Fruit fly (Drosophila melanogaster) whole organism, prepupa: Measurements from ENCODE around the gene CG1737.

Experiments used
- CG10631 ChIP-seq: fragments of 200-800 bp; sonication (Bioruptor generic); optimal IDR thresholded peaks from 2 replicates; lab custom pipeline; 2016; ENCODE audit warnings: missing biosample characterization, missing genetic modification characterization
- CG10669 ChIP-seq: fragments of 200-800 bp; sonication (Bioruptor generic); optimal IDR thresholded peaks from 3 replicates; lab custom pipeline; 2018; ENCODE audit warnings: missing biosample characterization, mild to moderate bottlenecking, missing genetic modification characterization, moderate library complexity
- CG1621 ChIP-seq: fragments of 200-800 bp; sonication (Bioruptor generic); optimal IDR thresholded peaks from 3 replicates; lab custom pipeline; 2018; ENCODE audit warnings: missing biosample characterization, mild to moderate bottlenecking, missing genetic modification characterization
- CG3032 ChIP-seq: fragments of 200-800 bp; optimal IDR thresholded peaks from 2 replicates; lab custom pipeline; 2019; ENCODE audit warnings: missing biosample characterization, mild to moderate bottlenecking, missing genetic modification characterization, moderate library complexity
- CG31627 ChIP-seq: fragments of 200-800 bp; sonication (Bioruptor generic); optimal IDR thresholded peaks from 3 replicates; lab custom pipeline; 2016; ENCODE audit warnings: missing biosample characterization, missing genetic modification characterization
- CG32006 ChIP-seq: fragments of 200-800 bp; sonication (Bioruptor generic); optimal IDR thresholded peaks from 3 replicates; lab custom pipeline; 2017; ENCODE audit warnings: missing biosample characterization, mild to moderate bottlenecking, missing genetic modification characterization
- CG34406 ChIP-seq: fragments of 200-800 bp; sonication (Bioruptor generic); optimal IDR thresholded peaks from 3 replicates; lab custom pipeline; 2016; ENCODE audit warnings: missing biosample characterization, missing genetic modification characterization
- CG3919 ChIP-seq: fragments of 200-800 bp; sonication (Bioruptor generic); optimal IDR thresholded peaks from 3 replicates; lab custom pipeline; 2016; ENCODE audit warnings: missing biosample characterization, missing genetic modification characterization
- CG4318 ChIP-seq: fragments of 200-800 bp; sonication (Bioruptor generic); optimal IDR thresholded peaks from 3 replicates; lab custom pipeline; 2017; ENCODE audit warnings: missing biosample characterization, mild to moderate bottlenecking, missing genetic modification characterization
- CG6163 ChIP-seq: fragments of 200-800 bp; sonication (Bioruptor generic); IDR thresholded peaks from 3 replicates; pipeline ENCODE4 v1.3.6; 2022; ENCODE audit warnings: missing biosample characterization, missing genetic modification characterization
- CG6276 ChIP-seq: fragments of 200-800 bp; sonication (Bioruptor generic); optimal IDR thresholded peaks from 2 replicates; lab custom pipeline; 2017; ENCODE audit warnings: missing biosample characterization, mild to moderate bottlenecking, missing genetic modification characterization
- CG6808 ChIP-seq: fragments of 200-800 bp; sonication (Bioruptor generic); optimal IDR thresholded peaks from 3 replicates; lab custom pipeline; 2017; ENCODE audit warnings: missing biosample characterization, missing genetic modification characterization, mild to moderate bottlenecking, moderate library complexity, missing genetic modification reagents
- CG6854 ChIP-seq: fragments of 200-800 bp; sonication (Bioruptor generic); optimal IDR thresholded peaks from 2 replicates; lab custom pipeline; 2017; ENCODE audit warnings: missing biosample characterization, mild to moderate bottlenecking, missing genetic modification characterization
- CG8632 ChIP-seq: fragments of 200-800 bp; sonication (Bioruptor generic); optimal IDR thresholded peaks from 3 replicates; lab custom pipeline; 2016; ENCODE audit warnings: missing biosample characterization, missing genetic modification characterization
- Eip78C ChIP-seq: fragments of 200-800 bp; sonication (Bioruptor generic); peaks from one replicate; lab custom pipeline; 2016; ENCODE audit warnings: missing biosample characterization, missing genetic modification characterization
- Ets21C ChIP-seq: fragments of 200-800 bp; sonication (Bioruptor generic); optimal IDR thresholded peaks from 3 replicates; lab custom pipeline; 2016; ENCODE audit warnings: missing biosample characterization, missing genetic modification characterization
- Gug ChIP-seq: fragments of 200-800 bp; sonication (Bioruptor generic); IDR thresholded peaks from 2 replicates; pipeline ENCODE4 v1.3.6; 2022; ENCODE audit warnings: missing biosample characterization, missing genetic modification characterization
- Hr38 ChIP-seq: sonication (Bioruptor generic); optimal IDR thresholded peaks from 2 replicates; lab custom pipeline; 2016; ENCODE audit warnings: missing biosample characterization, missing genetic modification characterization
- Hr39 ChIP-seq: fragments of 200-800 bp; sonication (Bioruptor generic); optimal IDR thresholded peaks from 2 replicates; lab custom pipeline; 2016; ENCODE audit warnings: missing biosample characterization, missing genetic modification characterization
- Hr4 ChIP-seq: fragments of 200-800 bp; sonication (Bioruptor generic); optimal IDR thresholded peaks from 3 replicates; lab custom pipeline; 2016; ENCODE audit warnings: missing biosample characterization, missing genetic modification characterization
- Lpt ChIP-seq: fragments of 200-800 bp; sonication (Bioruptor generic); optimal IDR thresholded peaks from 3 replicates; lab custom pipeline; 2016; ENCODE audit warnings: missing biosample characterization, missing genetic modification characterization
- Met ChIP-seq: fragments of 200-800 bp; sonication (Bioruptor generic); optimal IDR thresholded peaks from 3 replicates; lab custom pipeline; 2016; ENCODE audit warnings: missing biosample characterization, missing genetic modification characterization
- Smox ChIP-seq: fragments of 200-800 bp; sonication (Bioruptor generic); optimal IDR thresholded peaks from 3 replicates; lab custom pipeline; 2016; ENCODE audit warnings: missing biosample characterization, missing genetic modification characterization
- Sox102F ChIP-seq: fragments of 200-800 bp; sonication (Bioruptor generic); optimal IDR thresholded peaks from 2 replicates; lab custom pipeline; 2016; ENCODE audit warnings: missing biosample characterization, mild to moderate bottlenecking, missing genetic modification characterization
- Sox14 ChIP-seq: fragments of 200-800 bp; sonication (Bioruptor generic); optimal IDR thresholded peaks from 3 replicates; lab custom pipeline; 2016; ENCODE audit warnings: missing biosample characterization, missing genetic modification characterization
- achi ChIP-seq: fragments of 200-800 bp; sonication (Bioruptor generic); optimal IDR thresholded peaks from 3 replicates; lab custom pipeline; 2016; ENCODE audit warnings: missing biosample characterization, missing genetic modification characterization
- acj6 ChIP-seq: fragments of 200-800 bp; sonication (Bioruptor generic); optimal IDR thresholded peaks from 3 replicates; lab custom pipeline; 2016; ENCODE audit warnings: missing biosample characterization, missing genetic modification characterization
- cyc ChIP-seq: fragments of 200-800 bp; sonication (Bioruptor generic); optimal IDR thresholded peaks from 3 replicates; lab custom pipeline; 2016; ENCODE audit warnings: missing biosample characterization, missing genetic modification characterization
- dac ChIP-seq: fragments of 200-800 bp; sonication (Bioruptor generic); optimal IDR thresholded peaks from 2 replicates; lab custom pipeline; 2017; ENCODE audit warnings: missing biosample characterization, mild to moderate bottlenecking, missing genetic modification characterization
- dsx ChIP-seq: fragments of 200-800 bp; optimal IDR thresholded peaks from 3 replicates; lab custom pipeline; 2019; ENCODE audit warnings: missing biosample characterization, mild to moderate bottlenecking, missing genetic modification characterization, moderate library complexity; ENCODE audit not compliant: poor library complexity, severe bottlenecking
- fd85E ChIP-seq: fragments of 200-800 bp; sonication (Bioruptor generic); optimal IDR thresholded peaks from 3 replicates; lab custom pipeline; 2016; ENCODE audit warnings: missing biosample characterization, missing genetic modification characterization
- fkh ChIP-seq: fragments of 200-800 bp; sonication (Bioruptor generic); optimal IDR thresholded peaks from 3 replicates; lab custom pipeline; 2017; ENCODE audit warnings: missing biosample characterization, mild to moderate bottlenecking, missing genetic modification characterization, moderate library complexity
- lz ChIP-seq: fragments of 200-800 bp; sonication (Bioruptor generic); optimal IDR thresholded peaks from 3 replicates; lab custom pipeline; 2016; ENCODE audit warnings: missing biosample characterization, missing genetic modification characterization
- pdm3 ChIP-seq: fragments of 200-800 bp; sonication (Bioruptor generic); optimal IDR thresholded peaks from 3 replicates; lab custom pipeline; 2016; ENCODE audit warnings: missing biosample characterization, missing genetic modification characterization
- salr ChIP-seq, 2 experiments: fragments of 200-800 bp; sonication (Bioruptor generic); optimal IDR thresholded peaks; 3 replicates each; lab custom pipeline; 2016 to 2018; ENCODE audit warnings: missing biosample characterization in 2 of 2, missing genetic modification characterization in 2 of 2, mild to moderate bottlenecking in 1 of 2
- spab ChIP-seq: fragments of 200-800 bp; sonication (Bioruptor generic); optimal IDR thresholded peaks from 2 replicates; lab custom pipeline; 2017; ENCODE audit warnings: missing biosample characterization, mild to moderate bottlenecking, missing genetic modification characterization, missing genetic modification reagents
- svp ChIP-seq: fragments of 200-800 bp; sonication (Bioruptor generic); peaks from one replicate; lab custom pipeline; 2016; ENCODE audit warnings: missing biosample characterization, missing genetic modification characterization
- topi ChIP-seq: fragments of 200-800 bp; sonication (Bioruptor generic); optimal IDR thresholded peaks from 3 replicates; lab custom pipeline; 2016; ENCODE audit warnings: missing biosample characterization, missing genetic modification characterization
- vri ChIP-seq: fragments of 200-800 bp; sonication (Bioruptor generic); optimal IDR thresholded peaks from 3 replicates; lab custom pipeline; 2016; ENCODE audit warnings: missing biosample characterization, mild to moderate bottlenecking, missing genetic modification characterization

Gene CG1737

dm6 chrX:11342168-11342567, 8.2 kb upstream of the CG1737 start:
- TF ChIP-seq CG6854 (no peak), acj6 (GFP tag; lab: Kevin White, UChicago) (no peak), CG32006 (peak; percentile 11), CG1621 (no peak), vri (GFP tag; lab: Kevin White, UChicago) (peak; percentile 69), Ets21C (GFP tag; lab: Kevin White, UChicago) (no peak), CG10669 (GFP tag; lab: Kevin White, UChicago) (no peak), CG6163 (GFP tag; lab: Robert Waterston, UW) (0 out of 3 replicates have a peak, but pooled peaks have one; percentile 27), Hr4 (no peak), Met (GFP tag; lab: Kevin White, UChicago) (no peak), lz (GFP tag; lab: Kevin White, UChicago) (no peak), Sox102F (no peak), svp (GFP tag; lab: Kevin White, UChicago) (peak; percentile 66), Eip78C (GFP tag; lab: Kevin White, UChicago) (peak; percentile 39)

DNA sequence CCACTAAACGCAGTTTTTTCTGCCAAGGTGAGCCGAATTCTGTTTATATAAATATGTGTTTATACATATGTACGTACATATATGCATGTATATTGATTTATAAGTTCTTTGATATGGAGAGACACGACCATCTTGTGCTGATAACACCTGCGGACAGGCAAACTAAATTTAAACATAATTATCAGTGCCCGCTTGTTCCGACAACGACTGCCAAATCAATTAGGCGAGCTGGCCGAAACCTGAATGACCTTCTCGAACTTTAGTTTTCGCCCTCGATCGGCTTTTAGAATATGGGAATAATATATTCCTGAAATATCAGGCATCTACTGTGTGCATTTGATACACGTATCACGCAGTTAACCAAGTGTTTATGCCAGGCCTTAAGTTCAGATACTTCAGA, 7.6 kb upstream of the CG1737 start:
- TF ChIP-seq vri (GFP tag; lab: Kevin White, UChicago) (no peak), CG8632 (GFP tag; lab: Kevin White, UChicago) (no peak), Hr4 (no peak), Hr39 (no peak), Met (GFP tag; lab: Kevin White, UChicago) (no peak), CG10631 (GFP tag; lab: Kevin White, UChicago) (no peak), fd85E (GFP tag; lab: Kevin White, UChicago) (no peak), Gug (GFP tag; lab: Robert Waterston, UW) (no peak), spab (GFP tag; lab: Kevin White, UChicago) (no peak), CG32006 (no peak), CG4318 (GFP tag; lab: Kevin White, UChicago) (no peak), Hr38 (GFP tag; lab: Kevin White, UChicago) (no peak), topi (no peak), cyc (GFP tag; lab: Kevin White, UChicago) (no peak), salr (GFP tag; optimal IDR thresholded peaks at IDR 0.05; lab: Kevin White, UChicago) (no peak), CG31627 (GFP tag; lab: Kevin White, UChicago) (no peak)

DNA sequence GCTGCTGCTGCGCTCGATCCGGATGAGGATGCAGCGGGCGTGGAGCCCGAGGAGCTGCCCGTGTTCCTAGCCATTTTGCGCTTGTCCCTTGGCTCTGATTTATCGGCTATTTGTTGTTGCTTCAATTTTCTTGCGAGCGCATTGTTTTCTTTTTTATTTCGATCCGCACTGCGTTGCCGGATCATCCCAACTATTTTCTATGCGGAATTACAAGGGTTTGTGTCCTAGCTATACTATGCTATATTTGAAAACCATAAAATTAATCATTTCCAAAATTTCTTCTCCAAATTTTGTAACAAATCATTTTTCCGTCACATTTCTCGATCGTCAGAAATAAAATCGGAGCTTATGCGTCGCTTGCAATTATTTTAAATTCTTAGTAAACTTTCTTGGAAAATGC, 2.6 kb upstream of the CG1737 start, which contains the start of the genes GCS1 and CG11756:
Gene GCS1 (minus strand): TSS at position 193 of the 400 bp plus-strand sequence.
Gene CG11756 (plus strand): TSS at position 312 of the 400 bp plus-strand sequence.
- peak; percentile 42 for TF ChIP-seq Sox14 (GFP tag; lab: Kevin White, UChicago)
- TF ChIP-seq CG3032 (tag; lab: Kevin White, UChicago), result peak; percentile 1
- no peak for TF ChIP-seq Ets21C (GFP tag; lab: Kevin White, UChicago)
- TF ChIP-seq Eip78C (GFP tag; lab: Kevin White, UChicago), result peak; percentile 0
- TF ChIP-seq acj6 (GFP tag; lab: Kevin White, UChicago), result no peak

DNA sequence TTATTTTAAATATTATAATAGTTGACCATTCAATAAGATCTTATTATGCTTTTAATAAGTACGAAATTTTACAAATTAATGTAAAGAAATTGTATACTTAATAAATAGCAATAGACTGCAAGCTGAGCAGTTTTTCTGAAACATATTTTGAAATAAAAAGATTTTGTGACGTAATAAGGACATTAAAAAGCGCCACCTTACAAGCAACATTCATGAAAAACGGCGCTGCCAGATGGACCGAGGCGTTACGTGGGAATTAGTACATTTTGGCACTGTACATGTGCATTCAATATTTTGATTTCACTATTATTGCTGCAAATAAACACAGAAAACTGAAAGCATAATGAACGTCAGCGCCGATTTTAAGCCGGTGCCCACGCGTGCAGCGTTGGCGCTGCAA, 1.6 kb upstream of the CG1737 start, which contains the start of gene CG1738:
Gene CG1738 (plus strand): TSS at position 221 of the 400 bp plus-strand sequence.
- TF ChIP-seq Smox (GFP tag; lab: Kevin White, UChicago) (peak; percentile 5), vri (GFP tag; lab: Kevin White, UChicago) (peak; percentile 21), cyc (GFP tag; lab: Kevin White, UChicago) (peak; percentile 6), CG31627 (GFP tag; lab: Kevin White, UChicago) (no peak), Hr39 (no peak), CG6163 (GFP tag; lab: Robert Waterston, UW) (no peak)

- TF ChIP-seq CG31627 (GFP tag; lab: Kevin White, UChicago) (no peak), svp (GFP tag; lab: Kevin White, UChicago) (peak; percentile 50), cyc (GFP tag; lab: Kevin White, UChicago) (peak; percentile 1), fd85E (GFP tag; lab: Kevin White, UChicago) (no peak), CG6163 (GFP tag; lab: Robert Waterston, UW) (peak; percentile 17; the same call in 1 of the 3 replicates), achi (GFP tag; lab: Kevin White, UChicago) (no peak), CG6276 (GFP tag; lab: Kevin White, UChicago) (no peak), Sox14 (GFP tag; lab: Kevin White, UChicago) (peak; percentile 6), Lpt (GFP tag; lab: Kevin White, UChicago) (no peak), CG3919 (GFP tag; lab: Kevin White, UChicago) (peak; percentile 12), lz (GFP tag; lab: Kevin White, UChicago) (peak; percentile 22), CG6808 (no peak), pdm3 (GFP tag; lab: Kevin White, UChicago) (peak; percentile 8), CG32006 (no peak), CG34406 (no peak), dsx (GFP tag; lab: Kevin White, UChicago) (no peak), CG8632 (GFP tag; lab: Kevin White, UChicago) (no peak), dac (GFP tag; lab: Kevin White, UChicago) (no peak), fkh (GFP tag; lab: Kevin White, UChicago) (peak; percentile 9)
Measured at dm6 chrX:11349780-11350179, 628 bp upstream of the CG1737 start, which contains the start of gene NdufV3. Gene NdufV3 (plus strand): TSS chrX:11349998.
